Fruit fly (Drosophila melanogaster) whole organism, embryonic: Measurements from ENCODE around the gene Cpr66Cb.

Experiments
- CG10267 ChIP-seq: fragments of 200-800 bp; sonication (Bioruptor generic); optimal IDR thresholded peaks from 2 replicates; lab custom pipeline; 2018; ENCODE audit warnings: missing biosample characterization, mild to moderate bottlenecking, missing genetic modification characterization, moderate library complexity
- CG10366 ChIP-seq: fragments of 200-800 bp; sonication (Bioruptor generic); IDR thresholded peaks from 2 replicates; pipeline ENCODE4 v1.3.6; 2022; ENCODE audit warnings: missing biosample characterization, missing genetic modification characterization
- CG11560 ChIP-seq: fragments of 200-800 bp; sonication (Bioruptor generic); IDR thresholded peaks from 3 replicates; pipeline ENCODE4 v1.3.6; 2022; ENCODE audit warnings: missing biosample characterization, missing genetic modification characterization
- CG11723 ChIP-seq: fragments of 200-800 bp; sonication (Bioruptor generic); optimal IDR thresholded peaks from 2 replicates; lab custom pipeline; 2017; ENCODE audit warnings: missing biosample characterization, mild to moderate bottlenecking, missing genetic modification characterization
- CG12104 ChIP-seq: fragments of 200-800 bp; sonication (Bioruptor generic); optimal IDR thresholded peaks from 3 replicates; lab custom pipeline; 2016; ENCODE audit warnings: missing biosample characterization, missing genetic modification characterization
- CG1233 ChIP-seq: fragments of 200-800 bp; sonication (Bioruptor generic); optimal IDR thresholded peaks from 4 replicates; lab custom pipeline; 2018; ENCODE audit warnings: missing biosample characterization, mild to moderate bottlenecking, missing genetic modification characterization
- CG13775 ChIP-seq: fragments of 200-800 bp; sonication (Bioruptor generic); optimal IDR thresholded peaks from 3 replicates; lab custom pipeline; 2017; ENCODE audit warnings: missing biosample characterization, mild to moderate bottlenecking, missing genetic modification characterization
- CG14965 ChIP-seq: fragments of 200-800 bp; sonication (Bioruptor generic); optimal IDR thresholded peaks from 2 replicates; lab custom pipeline; 2016; ENCODE audit warnings: missing biosample characterization, missing genetic modification characterization, borderline replicate concordance
- CG15514 ChIP-seq: fragments of 200-800 bp; sonication (Bioruptor generic); optimal IDR thresholded peaks from 3 replicates; lab custom pipeline; 2017; ENCODE audit warnings: missing biosample characterization, missing genetic modification characterization, mild to moderate bottlenecking, moderate library complexity, missing genetic modification reagents
- CG15601 ChIP-seq: fragments of 200-800 bp; sonication (Bioruptor generic); optimal IDR thresholded peaks from 3 replicates; lab custom pipeline; 2019; ENCODE audit warnings: missing biosample characterization, mild to moderate bottlenecking, missing genetic modification characterization, moderate library complexity
- CG1602 ChIP-seq: fragments of 200-800 bp; sonication (Bioruptor generic); optimal IDR thresholded peaks from 3 replicates; lab custom pipeline; 2016; ENCODE audit warnings: missing biosample characterization, missing genetic modification characterization
- CG1792 ChIP-seq: fragments of 200-800 bp; sonication (Bioruptor generic); optimal IDR thresholded peaks from 2 replicates; lab custom pipeline; 2016; ENCODE audit warnings: missing biosample characterization, missing genetic modification characterization
- CG18011 ChIP-seq: fragments of 200-800 bp; sonication (Bioruptor generic); optimal IDR thresholded peaks from 2 replicates; lab custom pipeline; 2017; ENCODE audit warnings: missing biosample characterization, missing genetic modification characterization, mild to moderate bottlenecking, moderate library complexity, missing genotype
- CG1832 ChIP-seq: fragments of 200-800 bp; sonication (Bioruptor generic); optimal IDR thresholded peaks from 2 replicates; lab custom pipeline; 2017; ENCODE audit warnings: missing biosample characterization, mild to moderate bottlenecking, missing genetic modification characterization, inconsistent platforms
- CG30020 ChIP-seq: fragments of 200-800 bp; optimal IDR thresholded peaks from 2 replicates; lab custom pipeline; 2019; ENCODE audit warnings: missing biosample characterization, mild to moderate bottlenecking, missing genetic modification characterization, moderate library complexity
- CG34224 ChIP-seq: fragments of 200-800 bp; sonication (Bioruptor generic); IDR thresholded peaks from 3 replicates; pipeline ENCODE4 v1.3.6; 2022; ENCODE audit warnings: missing biosample characterization, missing genetic modification characterization; ENCODE audit not compliant: partially characterized antibody
- CG6272 ChIP-seq: fragments of 200-800 bp; sonication (Bioruptor generic); IDR thresholded peaks from 2 replicates; pipeline ENCODE4 v1.3.6; 2022; ENCODE audit warnings: missing biosample characterization, missing genetic modification characterization
- CG6854 ChIP-seq: fragments of 200-800 bp; sonication (Bioruptor generic); optimal IDR thresholded peaks from 3 replicates; lab custom pipeline; 2017; ENCODE audit warnings: missing biosample characterization, mild to moderate bottlenecking, missing genetic modification characterization
- CG7271 ChIP-seq: fragments of 200-800 bp; sonication (Bioruptor generic); optimal IDR thresholded peaks from 2 replicates; lab custom pipeline; 2018; ENCODE audit warnings: missing biosample characterization, mild to moderate bottlenecking, missing genetic modification characterization, moderate library complexity
- CG7745 ChIP-seq: fragments of 200-800 bp; sonication (Bioruptor generic); optimal IDR thresholded peaks from 2 replicates; lab custom pipeline; 2018; ENCODE audit warnings: missing biosample characterization, mild to moderate bottlenecking, missing genetic modification characterization, moderate library complexity
- CG8290 ChIP-seq, 3 experiments: fragments of 200-800 bp; sonication (Bioruptor generic); optimal IDR thresholded peaks; 2 replicates each; lab custom pipeline; 2016 to 2019; ENCODE audit warnings: missing biosample characterization in 3 of 3, missing genetic modification characterization in 3 of 3, mild to moderate bottlenecking in 2 of 3, moderate library complexity in 1 of 3
- Deaf1 ChIP-seq: fragments of 200-800 bp; optimal IDR thresholded peaks from 3 replicates; lab custom pipeline; 2019; ENCODE audit warnings: missing biosample characterization, mild to moderate bottlenecking, missing genetic modification characterization, moderate library complexity
- Doc2 ChIP-seq: fragments of 200-800 bp; sonication (Bioruptor generic); IDR thresholded peaks from 2 replicates; pipeline ENCODE4 v1.3.6; 2022; ENCODE audit warnings: missing biosample characterization, missing genetic modification characterization
- Dp ChIP-seq: fragments of 200-800 bp; sonication (Bioruptor generic); optimal IDR thresholded peaks from 2 replicates; lab custom pipeline; 2018; ENCODE audit warnings: missing biosample characterization, mild to moderate bottlenecking, missing genetic modification characterization, moderate library complexity
- Fer1 ChIP-seq: fragments of 200-800 bp; sonication (Bioruptor generic); optimal IDR thresholded peaks from 2 replicates; lab custom pipeline; 2017; ENCODE audit warnings: missing biosample characterization, mild to moderate bottlenecking, missing genetic modification characterization
- H2.0 ChIP-seq: fragments of 200-800 bp; sonication (Bioruptor generic); IDR thresholded peaks from 2 replicates; pipeline ENCODE4 v1.3.6; 2022; ENCODE audit warnings: missing biosample characterization, missing genetic modification characterization
- MBD-R2 ChIP-seq: fragments of 200-800 bp; sonication (Bioruptor generic); IDR thresholded peaks from 2 replicates; pipeline ENCODE4 v1.3.6; 2022; ENCODE audit warnings: missing biosample characterization, missing genetic modification characterization
- Mrtf ChIP-seq: fragments of 200-800 bp; sonication (Bioruptor generic); IDR thresholded peaks from 3 replicates; pipeline ENCODE4 v1.3.6; 2022; ENCODE audit warnings: missing biosample characterization, missing genetic modification characterization
- Myb ChIP-seq: fragments of 200-800 bp; sonication (Bioruptor generic); optimal IDR thresholded peaks from 2 replicates; lab custom pipeline; 2016; ENCODE audit warnings: missing biosample characterization, missing genetic modification characterization
- Ptx1 ChIP-seq: fragments of 200-800 bp; sonication (Bioruptor generic); IDR thresholded peaks from 2 replicates; pipeline ENCODE4 v1.3.6; 2022; ENCODE audit warnings: missing biosample characterization, missing genetic modification characterization
- Rfx ChIP-seq: fragments of 200-800 bp; sonication (Bioruptor generic); IDR thresholded peaks from 2 replicates; pipeline ENCODE4 v1.3.6; 2022; ENCODE audit warnings: missing biosample characterization, missing genetic modification characterization
- Scr ChIP-seq: fragments of 200-800 bp; sonication (Bioruptor generic); IDR thresholded peaks from 2 replicates; pipeline ENCODE4 v1.3.6; 2022; ENCODE audit warnings: missing biosample characterization, missing genetic modification characterization; ENCODE audit not compliant: partially characterized antibody
- Sox102F ChIP-seq: fragments of 200-800 bp; sonication (Bioruptor generic); optimal IDR thresholded peaks from 2 replicates; lab custom pipeline; 2018; ENCODE audit warnings: missing biosample characterization, mild to moderate bottlenecking, missing genetic modification characterization, moderate library complexity
- Spps ChIP-seq: fragments of 200-800 bp; sonication (Bioruptor generic); optimal IDR thresholded peaks from 2 replicates; lab custom pipeline; 2018; ENCODE audit warnings: missing biosample characterization, mild to moderate bottlenecking, missing genetic modification characterization
- Sry-δ ChIP-seq: fragments of 200-800 bp; sonication (Bioruptor generic); optimal IDR thresholded peaks from 2 replicates; lab custom pipeline; 2016; ENCODE audit warnings: missing biosample characterization, missing genetic modification characterization
- bigmax ChIP-seq: fragments of 200-800 bp; sonication (Bioruptor generic); optimal IDR thresholded peaks from 2 replicates; lab custom pipeline; 2018; ENCODE audit warnings: missing biosample characterization, mild to moderate bottlenecking, missing genetic modification characterization
- br ChIP-seq: fragments of >200 bp; optimal IDR thresholded peaks from 2 replicates; lab custom pipeline; 2017
- chm ChIP-seq: fragments of 200-800 bp; sonication (Bioruptor generic); IDR thresholded peaks from 2 replicates; pipeline ENCODE4 v1.3.6; 2022; ENCODE audit warnings: missing biosample characterization, missing genetic modification characterization
- corto ChIP-seq: fragments of 200-800 bp; sonication (Bioruptor generic); optimal IDR thresholded peaks from 2 replicates; lab custom pipeline; 2016; ENCODE audit warnings: missing biosample characterization, mild to moderate bottlenecking, missing genetic modification characterization, moderate library complexity
- dati ChIP-seq: fragments of 200-800 bp; sonication (Bioruptor generic); IDR thresholded peaks from 2 replicates; pipeline ENCODE4 v1.3.6; 2022; ENCODE audit warnings: missing biosample characterization, missing genetic modification characterization
- gce ChIP-seq: fragments of 200-800 bp; sonication (Bioruptor generic); IDR thresholded peaks from 3 replicates; pipeline ENCODE4 v1.3.6; 2022; ENCODE audit warnings: missing biosample characterization, missing genetic modification characterization
- jing ChIP-seq: fragments of 200-800 bp; sonication (Bioruptor generic); optimal IDR thresholded peaks from 2 replicates; lab custom pipeline; 2018; ENCODE audit warnings: missing biosample characterization, mild to moderate bottlenecking, missing genetic modification characterization
- lbe ChIP-seq: fragments of 200-800 bp; sonication (Bioruptor generic); optimal IDR thresholded peaks from 2 replicates; lab custom pipeline; 2016; ENCODE audit warnings: missing biosample characterization, mild to moderate bottlenecking, missing genetic modification characterization
- nmo ChIP-seq: fragments of 200-800 bp; sonication (Bioruptor generic); optimal IDR thresholded peaks from 2 replicates; lab custom pipeline; 2018; ENCODE audit warnings: missing biosample characterization, mild to moderate bottlenecking, missing genetic modification characterization, moderate library complexity
- pho ChIP-seq: fragments of 200-800 bp; sonication (Bioruptor generic); optimal IDR thresholded peaks from 2 replicates; lab custom pipeline; 2016; ENCODE audit warnings: missing biosample characterization, missing genetic modification characterization
- sc ChIP-seq, 3 experiments: fragments of >200 bp in 2 of 3; fragments of 200-800 bp in 1 of 3; sonication (Bioruptor generic) in 1 of 3; optimal IDR thresholded peaks; 2 replicates in 2 of 3; 3 replicates in 1 of 3; lab custom pipeline; 2017; ENCODE audit warnings: mild to moderate bottlenecking in 1 of 3, missing biosample characterization in 1 of 3, missing genetic modification characterization in 1 of 3, missing genetic modification reagents in 1 of 3
- scrt ChIP-seq: fragments of 200-800 bp; sonication (Bioruptor generic); optimal IDR thresholded peaks from 2 replicates; lab custom pipeline; 2018; ENCODE audit warnings: missing biosample characterization, mild to moderate bottlenecking, missing genetic modification characterization, moderate library complexity
- sima ChIP-seq: fragments of 200-800 bp; sonication (Bioruptor generic); optimal IDR thresholded peaks from 2 replicates; lab custom pipeline; 2016; ENCODE audit warnings: missing biosample characterization, missing genetic modification characterization
- tna ChIP-seq: fragments of 200-800 bp; sonication (Bioruptor generic); IDR thresholded peaks from 2 replicates; pipeline ENCODE4 v1.3.6; 2022; ENCODE audit warnings: missing biosample characterization, missing genetic modification characterization; ENCODE audit not compliant: partially characterized antibody
- trem ChIP-seq: fragments of 200-800 bp; optimal IDR thresholded peaks from 3 replicates; lab custom pipeline; 2019; ENCODE audit warnings: missing biosample characterization, mild to moderate bottlenecking, missing genetic modification characterization, moderate library complexity
- vfl ChIP-seq: fragments of 200-800 bp; sonication (Bioruptor generic); optimal IDR thresholded peaks from 2 replicates; lab custom pipeline; 2016; ENCODE audit warnings: missing biosample characterization, missing genetic modification characterization

Gene Cpr66Cb

dm6 chr3L:8314788-8315140 lies 21.7 kb upstream of the Cpr66Cb start (continued):
- TF ChIP-seq Sry-δ (GFP tag; lab: Kevin White, UChicago) (no peak), scrt (GFP tag; lab: Kevin White, UChicago) (no peak), CG11560 (tag; lab: Robert Waterston, UW) (no peak), gce (no peak), trem (tag; lab: Kevin White, UChicago) (no peak), jing (GFP tag; lab: Kevin White, UChicago) (no peak), corto (GFP tag; lab: Kevin White, UChicago) (no peak), CG6272 (GFP tag; lab: Robert Waterston, UW) (no peak), CG7745 (no peak), CG18011 (GFP tag; lab: Kevin White, UChicago) (no peak), CG6854 (GFP tag; lab: Kevin White, UChicago) (no peak), CG14965 (GFP tag; lab: Kevin White, UChicago) (no peak), lbe (GFP tag; lab: Kevin White, UChicago) (no peak), CG1233 (no peak), CG1602 (no peak), Fer1 (GFP tag; lab: Kevin White, UChicago) (peak; percentile 46), Deaf1 (no peak), H2.0 (GFP tag; lab: Robert Waterston, UW) (0 out of 2 replicates have a peak, but pooled peaks have one; percentile 24), pho (GFP tag; lab: Kevin White, UChicago) (no peak), chm (GFP tag; lab: Robert Waterston, UW) (no peak; the same call in 1 of the 2 replicates), Rfx (GFP tag; lab: Robert Waterston, UW) (peak; percentile 45; the same call in 1 of the 2 replicates), CG12104 (GFP tag; lab: Kevin White, UChicago) (no peak), Sox102F (GFP tag; lab: Kevin White, UChicago) (no peak), CG1792 (GFP tag; lab: Kevin White, UChicago) (no peak), br (lab: Kevin White, UChicago) (no peak), vfl (no peak), CG30020 (tag; lab: Kevin White, UChicago) (no peak), sc (optimal IDR thresholded peaks at IDR 0.05; lab: Kevin White, UChicago) (no peak), sc (GFP tag; optimal IDR thresholded peaks at IDR 0.05; lab: Kevin White, UChicago) (no peak), Mrtf (GFP tag; lab: Robert Waterston, UW) (no peak), CG10366 (GFP tag; lab: Robert Waterston, UW) (peak; percentile 15; the same call in 1 of the 2 replicates), Scr (GFP tag; lab: Robert Waterston, UW) (no peak), Ptx1 (GFP tag; lab: Robert Waterston, UW) (no peak), CG10267 (tag; lab: Kevin White, UChicago) (no peak), tna (GFP tag; lab: Robert Waterston, UW) (no peak), CG1832 (GFP tag; lab: Kevin White, UChicago) (no peak), bigmax (GFP tag; lab: Kevin White, UChicago) (no peak), CG15514 (GFP tag; lab: Kevin White, UChicago) (no peak), Dp (GFP tag; lab: Kevin White, UChicago) (no peak), Myb (GFP tag; lab: Kevin White, UChicago) (no peak), CG13775 (GFP tag; lab: Kevin White, UChicago) (peak; percentile 11), CG7271 (no peak), CG8290 (GFP tag; optimal IDR thresholded peaks at IDR 0.05; lab: Kevin White, UChicago) (no peak), CG8290 (tag; optimal IDR thresholded peaks at IDR 0.05; lab: Kevin White, UChicago) (no peak), MBD-R2 (GFP tag; lab: Robert Waterston, UW) (no peak), CG34224 (GFP tag; lab: Robert Waterston, UW) (no peak), sima (no peak), dati (GFP tag; lab: Robert Waterston, UW) (no peak), Doc2 (GFP tag; lab: Robert Waterston, UW) (no peak), CG15601 (tag; lab: Kevin White, UChicago) (no peak), CG11723 (no peak), Spps (tag; lab: Kevin White, UChicago) (no peak), nmo (GFP tag; lab: Kevin White, UChicago) (no peak)
